Worm (Caenorhabditis elegans) whole organism, L1 larva: ENCODE data around the gene R09H10.5.

Experiments used
- C16A3.4 ChIP-seq: fragments of 150-350 bp; optimal IDR thresholded peaks from 2 replicates; lab custom pipeline; 2014; ENCODE audit warnings: missing biosample characterization, missing genetic modification characterization
- blmp-1 ChIP-seq: fragments of 150-350 bp; optimal IDR thresholded peaks from 2 replicates; lab custom pipeline; 2014; ENCODE audit warnings: missing biosample characterization, missing genetic modification characterization
- ceh-63 ChIP-seq: fragments of 200-800 bp; sonication (Bioruptor generic); optimal IDR thresholded peaks from 2 replicates; lab custom pipeline; 2018; ENCODE audit warnings: mild to moderate bottlenecking, missing genetic modification characterization, missing compliant biosample characterization
- ceh-8 ChIP-seq: fragments of 200-800 bp; sonication (Bioruptor generic); optimal IDR thresholded peaks from 2 replicates; lab custom pipeline; 2018; ENCODE audit warnings: mild to moderate bottlenecking, missing genetic modification characterization, moderate library complexity, missing compliant biosample characterization
- dsc-1 ChIP-seq: sonication (generic microtip); optimal IDR thresholded peaks from 2 replicates; lab custom pipeline; 2016; ENCODE audit warnings: mild to moderate bottlenecking, missing genetic modification characterization, missing compliant biosample characterization
- elt-2 ChIP-seq: sonication (generic microtip); optimal IDR thresholded peaks from 2 replicates; lab custom pipeline; 2016; ENCODE audit warnings: missing genetic modification characterization, mild to moderate bottlenecking, inconsistent platforms, missing compliant biosample characterization, missing genetic modification reagents
- hlh-4 ChIP-seq: sonication (generic microtip); optimal IDR thresholded peaks from 2 replicates; lab custom pipeline; 2016; ENCODE audit warnings: mild to moderate bottlenecking, missing genetic modification characterization, missing compliant biosample characterization
- lin-14 ChIP-seq: fragments of 200-800 bp; sonication (Bioruptor generic); optimal IDR thresholded peaks from 2 replicates; lab custom pipeline; 2018; ENCODE audit warnings: mild to moderate bottlenecking, missing genetic modification characterization, moderate library complexity, missing compliant biosample characterization
- lir-3 ChIP-seq: sonication (generic microtip); optimal IDR thresholded peaks from 2 replicates; lab custom pipeline; 2016; ENCODE audit warnings: mild to moderate bottlenecking, missing genetic modification characterization, moderate library complexity, missing compliant biosample characterization; ENCODE audit not compliant: poor library complexity
- mep-1 ChIP-seq: fragments of 150-350 bp; optimal IDR thresholded peaks from 2 replicates; lab custom pipeline; 2014; ENCODE audit warnings: missing biosample characterization, missing genetic modification characterization
- nhr-20 ChIP-seq: sonication (generic microtip); optimal IDR thresholded peaks from 2 replicates; lab custom pipeline; 2016; ENCODE audit warnings: mild to moderate bottlenecking, missing genetic modification characterization, missing compliant biosample characterization
- nhr-76 ChIP-seq: sonication (generic microtip); optimal IDR thresholded peaks from 2 replicates; lab custom pipeline; 2017; ENCODE audit warnings: missing biosample characterization, missing genetic modification characterization
- nhr-85 ChIP-seq: sonication (generic microtip); peaks from one replicate; lab custom pipeline; 2016; ENCODE audit warnings: missing genetic modification characterization, inconsistent platforms, missing compliant biosample characterization
- nhr-90 ChIP-seq: sonication (generic microtip); optimal IDR thresholded peaks from 2 replicates; lab custom pipeline; 2016; ENCODE audit warnings: mild to moderate bottlenecking, missing genetic modification characterization, missing compliant biosample characterization; ENCODE audit not compliant: poor library complexity
- unc-62 ChIP-seq: fragments of 150-350 bp; optimal IDR thresholded peaks from 2 replicates; lab custom pipeline; 2014; ENCODE audit warnings: missing biosample characterization, missing genetic modification reagents, missing genetic modification characterization
- xbp-1 ChIP-seq: sonication (generic microtip); optimal IDR thresholded peaks from 2 replicates; lab custom pipeline; 2016; ENCODE audit warnings: missing genetic modification characterization, missing compliant biosample characterization
- zag-1 ChIP-seq: fragments of 150-350 bp; optimal IDR thresholded peaks from 2 replicates; lab custom pipeline; 2014; ENCODE audit warnings: missing biosample characterization, missing genetic modification characterization
- ztf-4 ChIP-seq: fragments of 150-350 bp; optimal IDR thresholded peaks from 2 replicates; lab custom pipeline; 2014; ENCODE audit warnings: missing biosample characterization, missing genetic modification characterization

Gene R09H10.5

ce11 chrIV:10584237-10584636 lies 44.4 kb downstream of the R09H10.5 start, which contains the start of gene oac-8:
Gene oac-8 (plus strand): TSS chrIV:10584537.
- TF ChIP-seq hlh-4 (tag; lab: Kevin White, UChicago): no peak
- TF ChIP-seq, all 84 proteins: peak for 0

- TF ChIP-seq hlh-4 (tag; lab: Kevin White, UChicago) (no peak), nhr-90 (tag; lab: Kevin White, UChicago) (no peak), xbp-1 (no peak), nhr-20 (tag; lab: Kevin White, UChicago) (no peak), ztf-4 (no peak)
Measured at ce11 chrIV:10578367-10578766, 50.3 kb downstream of the R09H10.5 start, which contains the start of gene lgc-43. Gene lgc-43 (plus strand): TSS chrIV:10578667.

ce11 chrIV:10577600-10577999 lies 51.0 kb downstream of the R09H10.5 start:
- TF ChIP-seq zag-1 (tag; lab: Kevin White, UChicago) (no peak), elt-2 (tag; lab: Kevin White, UChicago) (peak; percentile 45)

ce11 chrIV:10576624-10577023 lies 52.0 kb downstream of the R09H10.5 start:
- TF ChIP-seq C16A3.4 (tag; lab: Kevin White, UChicago): no peak
- no peak for TF ChIP-seq lir-3 (tag; lab: Kevin White, UChicago)
- TF ChIP-seq mep-1 (tag; lab: Kevin White, UChicago): peak; percentile 14
- TF ChIP-seq blmp-1 (tag; lab: Kevin White, UChicago): peak; percentile 54
- peak; percentile 16 for TF ChIP-seq nhr-85 (tag; lab: Kevin White, UChicago)
- TF ChIP-seq ceh-8 (GFP tag; lab: Kevin White, UChicago): no peak
- peak; percentile 60 for TF ChIP-seq lin-14 (GFP tag; lab: Kevin White, UChicago)

- TF ChIP-seq ceh-63: no peak
- peak; percentile 45 for TF ChIP-seq blmp-1 (tag; lab: Kevin White, UChicago)
- TF ChIP-seq, all 84 proteins: peak for 1
Measured at ce11 chrIV:10576050-10576449, 52.6 kb downstream of the R09H10.5 start, which contains the start of gene efn-2. Gene efn-2 (plus strand): TSS chrIV:10576350.

ce11 chrIV:10574471-10574870 lies 54.2 kb downstream of the R09H10.5 start:
- TF ChIP-seq dsc-1 (peak; percentile 46), lin-14 (GFP tag; lab: Kevin White, UChicago) (peak; percentile 52), lir-3 (tag; lab: Kevin White, UChicago) (no peak), unc-62 (GFP tag; lab: Kevin White, UChicago) (no peak), mep-1 (tag; lab: Kevin White, UChicago) (no peak)

ce11 chrIV:10573471-10573870 lies 55.2 kb downstream of the R09H10.5 start:
- peak; percentile 42 for TF ChIP-seq lin-14 (GFP tag; lab: Kevin White, UChicago)
- TF ChIP-seq nhr-76 (tag; lab: Kevin White, UChicago): no peak
